Fruit fly (Drosophila melanogaster): ENCODE measurements around the gene CG7227.

Gene CG7227

DNA sequence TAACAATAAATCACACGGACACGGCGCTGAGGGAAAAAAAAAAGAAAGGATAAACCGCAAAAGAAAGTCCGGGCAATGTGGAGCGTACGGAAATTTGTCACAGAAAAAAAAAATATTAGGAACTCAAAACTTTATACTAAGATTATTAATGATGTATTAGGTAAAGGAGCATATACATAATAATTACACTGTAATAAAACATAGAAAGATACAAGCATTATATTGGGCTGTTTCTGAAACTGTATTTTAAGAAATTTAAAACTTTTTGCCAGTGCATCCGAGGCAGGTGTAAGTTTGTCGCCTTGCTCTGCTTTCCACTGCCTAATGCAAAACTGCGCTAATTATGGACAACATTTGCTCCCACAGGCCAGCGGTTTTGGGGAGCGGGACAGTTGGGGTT lies 52.9 kb downstream of the CG7227 start:
- TF ChIP-seq CG17801 (GFP tag; optimal IDR thresholded peaks at IDR 0.05; ENCODE audit: partially characterized antibody) = no peak

Measured in ovary, adult (tissue).